Fruit fly (Drosophila melanogaster) whole organism, prepupa: ENCODE results near the gene CG45413.

ENCODE experiments used
- CG10631 ChIP-seq: fragments of 200-800 bp; sonication (Bioruptor generic); optimal IDR thresholded peaks from 2 replicates; lab custom pipeline; 2016; ENCODE audit warnings: missing biosample characterization, missing genetic modification characterization
- CG10669 ChIP-seq: fragments of 200-800 bp; sonication (Bioruptor generic); optimal IDR thresholded peaks from 3 replicates; lab custom pipeline; 2018; ENCODE audit warnings: missing biosample characterization, mild to moderate bottlenecking, missing genetic modification characterization, moderate library complexity
- CG11294 ChIP-seq: fragments of 200-800 bp; sonication (Bioruptor generic); IDR thresholded peaks from 2 replicates; pipeline ENCODE4 v1.3.6; 2022; ENCODE audit warnings: missing biosample characterization, missing genetic modification characterization
- CG11762 ChIP-seq: fragments of 200-800 bp; sonication (Bioruptor generic); optimal IDR thresholded peaks from 3 replicates; lab custom pipeline; 2016; ENCODE audit warnings: missing biosample characterization, missing genetic modification characterization; ENCODE audit not compliant: insufficient read depth
- CG11902 ChIP-seq: fragments of 200-800 bp; sonication (Bioruptor generic); optimal IDR thresholded peaks from 3 replicates; lab custom pipeline; 2016; ENCODE audit warnings: missing biosample characterization, missing genetic modification characterization
- CG15336 ChIP-seq: fragments of 200-800 bp; sonication (Bioruptor generic); IDR thresholded peaks from 2 replicates; pipeline ENCODE4 v1.3.6; 2022; ENCODE audit warnings: missing biosample characterization, missing genetic modification characterization
- CG1621 ChIP-seq: fragments of 200-800 bp; sonication (Bioruptor generic); optimal IDR thresholded peaks from 3 replicates; lab custom pipeline; 2018; ENCODE audit warnings: missing biosample characterization, mild to moderate bottlenecking, missing genetic modification characterization
- CG16779 ChIP-seq: fragments of 200-800 bp; sonication (Bioruptor generic); optimal IDR thresholded peaks from 3 replicates; lab custom pipeline; 2017; ENCODE audit warnings: missing biosample characterization, mild to moderate bottlenecking, missing genetic modification characterization
- CG32006 ChIP-seq: fragments of 200-800 bp; sonication (Bioruptor generic); optimal IDR thresholded peaks from 3 replicates; lab custom pipeline; 2017; ENCODE audit warnings: missing biosample characterization, mild to moderate bottlenecking, missing genetic modification characterization
- CG34406 ChIP-seq: fragments of 200-800 bp; sonication (Bioruptor generic); optimal IDR thresholded peaks from 3 replicates; lab custom pipeline; 2016; ENCODE audit warnings: missing biosample characterization, missing genetic modification characterization
- CG6163 ChIP-seq: fragments of 200-800 bp; sonication (Bioruptor generic); IDR thresholded peaks from 3 replicates; pipeline ENCODE4 v1.3.6; 2022; ENCODE audit warnings: missing biosample characterization, missing genetic modification characterization
- CG6276 ChIP-seq: fragments of 200-800 bp; sonication (Bioruptor generic); optimal IDR thresholded peaks from 2 replicates; lab custom pipeline; 2017; ENCODE audit warnings: missing biosample characterization, mild to moderate bottlenecking, missing genetic modification characterization
- CG6808 ChIP-seq: fragments of 200-800 bp; sonication (Bioruptor generic); optimal IDR thresholded peaks from 3 replicates; lab custom pipeline; 2017; ENCODE audit warnings: missing biosample characterization, missing genetic modification characterization, mild to moderate bottlenecking, moderate library complexity, missing genetic modification reagents
- CG6854 ChIP-seq: fragments of 200-800 bp; sonication (Bioruptor generic); optimal IDR thresholded peaks from 2 replicates; lab custom pipeline; 2017; ENCODE audit warnings: missing biosample characterization, mild to moderate bottlenecking, missing genetic modification characterization
- CG7368 ChIP-seq: fragments of 200-800 bp; sonication (Bioruptor generic); optimal IDR thresholded peaks from 3 replicates; lab custom pipeline; 2016; ENCODE audit warnings: missing biosample characterization, missing genetic modification characterization
- CG8119 ChIP-seq: fragments of 200-800 bp; sonication (Bioruptor generic); IDR thresholded peaks from 3 replicates; pipeline ENCODE4 v1.3.6; 2022; ENCODE audit warnings: missing biosample characterization, missing genetic modification characterization
- CG8319 ChIP-seq: fragments of 200-800 bp; sonication (Bioruptor generic); optimal IDR thresholded peaks from 3 replicates; lab custom pipeline; 2016; ENCODE audit warnings: missing biosample characterization, missing genetic modification characterization
- CG8632 ChIP-seq: fragments of 200-800 bp; sonication (Bioruptor generic); optimal IDR thresholded peaks from 3 replicates; lab custom pipeline; 2016; ENCODE audit warnings: missing biosample characterization, missing genetic modification characterization
- CG9139 ChIP-seq: fragments of 200-800 bp; sonication (Bioruptor generic); optimal IDR thresholded peaks from 3 replicates; lab custom pipeline; 2017; ENCODE audit warnings: missing biosample characterization, mild to moderate bottlenecking, missing genetic modification characterization
- Eip75B ChIP-seq: fragments of 200-800 bp; sonication (Bioruptor generic); optimal IDR thresholded peaks from 3 replicates; lab custom pipeline; 2016; ENCODE audit warnings: missing biosample characterization, missing genetic modification characterization
- Eip78C ChIP-seq: fragments of 200-800 bp; sonication (Bioruptor generic); peaks from one replicate; lab custom pipeline; 2016; ENCODE audit warnings: missing biosample characterization, missing genetic modification characterization
- Eip93F ChIP-seq: fragments of 200-800 bp; sonication (Bioruptor generic); optimal IDR thresholded peaks from 2 replicates; lab custom pipeline; 2016; ENCODE audit warnings: missing biosample characterization, mild to moderate bottlenecking, missing genetic modification characterization
- Ets21C ChIP-seq: fragments of 200-800 bp; sonication (Bioruptor generic); optimal IDR thresholded peaks from 3 replicates; lab custom pipeline; 2016; ENCODE audit warnings: missing biosample characterization, missing genetic modification characterization
- Ets96B ChIP-seq: fragments of 200-800 bp; optimal IDR thresholded peaks from 2 replicates; lab custom pipeline; 2019; ENCODE audit warnings: missing biosample characterization, mild to moderate bottlenecking, missing genetic modification characterization, moderate library complexity
- Hr38 ChIP-seq: sonication (Bioruptor generic); optimal IDR thresholded peaks from 2 replicates; lab custom pipeline; 2016; ENCODE audit warnings: missing biosample characterization, missing genetic modification characterization
- Hr39 ChIP-seq: fragments of 200-800 bp; sonication (Bioruptor generic); optimal IDR thresholded peaks from 2 replicates; lab custom pipeline; 2016; ENCODE audit warnings: missing biosample characterization, missing genetic modification characterization
- Hr4 ChIP-seq: fragments of 200-800 bp; sonication (Bioruptor generic); optimal IDR thresholded peaks from 3 replicates; lab custom pipeline; 2016; ENCODE audit warnings: missing biosample characterization, missing genetic modification characterization
- Met ChIP-seq: fragments of 200-800 bp; sonication (Bioruptor generic); optimal IDR thresholded peaks from 3 replicates; lab custom pipeline; 2016; ENCODE audit warnings: missing biosample characterization, missing genetic modification characterization
- Smox ChIP-seq: fragments of 200-800 bp; sonication (Bioruptor generic); optimal IDR thresholded peaks from 3 replicates; lab custom pipeline; 2016; ENCODE audit warnings: missing biosample characterization, missing genetic modification characterization
- Sox102F ChIP-seq: fragments of 200-800 bp; sonication (Bioruptor generic); optimal IDR thresholded peaks from 2 replicates; lab custom pipeline; 2016; ENCODE audit warnings: missing biosample characterization, mild to moderate bottlenecking, missing genetic modification characterization
- Sox14 ChIP-seq: fragments of 200-800 bp; sonication (Bioruptor generic); optimal IDR thresholded peaks from 3 replicates; lab custom pipeline; 2016; ENCODE audit warnings: missing biosample characterization, missing genetic modification characterization
- Sox15 ChIP-seq: fragments of 200-800 bp; sonication (Bioruptor generic); optimal IDR thresholded peaks from 3 replicates; lab custom pipeline; 2016; ENCODE audit warnings: missing biosample characterization, missing genetic modification characterization
- acj6 ChIP-seq: fragments of 200-800 bp; sonication (Bioruptor generic); optimal IDR thresholded peaks from 3 replicates; lab custom pipeline; 2016; ENCODE audit warnings: missing biosample characterization, missing genetic modification characterization
- cyc ChIP-seq: fragments of 200-800 bp; sonication (Bioruptor generic); optimal IDR thresholded peaks from 3 replicates; lab custom pipeline; 2016; ENCODE audit warnings: missing biosample characterization, missing genetic modification characterization
- dac ChIP-seq: fragments of 200-800 bp; sonication (Bioruptor generic); optimal IDR thresholded peaks from 2 replicates; lab custom pipeline; 2017; ENCODE audit warnings: missing biosample characterization, mild to moderate bottlenecking, missing genetic modification characterization
- dsx ChIP-seq: fragments of 200-800 bp; optimal IDR thresholded peaks from 3 replicates; lab custom pipeline; 2019; ENCODE audit warnings: missing biosample characterization, mild to moderate bottlenecking, missing genetic modification characterization, moderate library complexity; ENCODE audit not compliant: poor library complexity, severe bottlenecking
- eg ChIP-seq: fragments of 200-800 bp; sonication (Bioruptor generic); IDR thresholded peaks from 3 replicates; pipeline ENCODE4 v1.3.6; 2022; ENCODE audit warnings: missing biosample characterization, missing genetic modification characterization
- esn ChIP-seq: fragments of 200-800 bp; sonication (Bioruptor generic); optimal IDR thresholded peaks from 2 replicates; lab custom pipeline; 2016; ENCODE audit warnings: missing biosample characterization, mild to moderate bottlenecking, missing genetic modification characterization, moderate library complexity
- fd59A ChIP-seq: fragments of 200-800 bp; sonication (Bioruptor generic); optimal IDR thresholded peaks from 2 replicates; lab custom pipeline; 2017; ENCODE audit warnings: missing biosample characterization, mild to moderate bottlenecking, missing genetic modification characterization, missing genetic modification reagents
- fd85E ChIP-seq: fragments of 200-800 bp; sonication (Bioruptor generic); optimal IDR thresholded peaks from 3 replicates; lab custom pipeline; 2016; ENCODE audit warnings: missing biosample characterization, missing genetic modification characterization
- net ChIP-seq: fragments of 200-800 bp; sonication (Bioruptor generic); optimal IDR thresholded peaks from 3 replicates; lab custom pipeline; 2016; ENCODE audit warnings: missing biosample characterization, missing genetic modification characterization
- pdm3 ChIP-seq: fragments of 200-800 bp; sonication (Bioruptor generic); optimal IDR thresholded peaks from 3 replicates; lab custom pipeline; 2016; ENCODE audit warnings: missing biosample characterization, missing genetic modification characterization
- spab ChIP-seq: fragments of 200-800 bp; sonication (Bioruptor generic); optimal IDR thresholded peaks from 2 replicates; lab custom pipeline; 2017; ENCODE audit warnings: missing biosample characterization, mild to moderate bottlenecking, missing genetic modification characterization, missing genetic modification reagents
- svp ChIP-seq: fragments of 200-800 bp; sonication (Bioruptor generic); peaks from one replicate; lab custom pipeline; 2016; ENCODE audit warnings: missing biosample characterization, missing genetic modification characterization
- topi ChIP-seq: fragments of 200-800 bp; sonication (Bioruptor generic); optimal IDR thresholded peaks from 3 replicates; lab custom pipeline; 2016; ENCODE audit warnings: missing biosample characterization, missing genetic modification characterization
- vri ChIP-seq: fragments of 200-800 bp; sonication (Bioruptor generic); optimal IDR thresholded peaks from 3 replicates; lab custom pipeline; 2016; ENCODE audit warnings: missing biosample characterization, mild to moderate bottlenecking, missing genetic modification characterization

CG45413 gene

dm6 chr3L:6964488-6965152 lies 32.9 kb upstream of the CG45413 start, which contains the start of gene sgl (continued):
- TF ChIP-seq CG6276 (peak; percentile 74), Sox102F (GFP tag; lab: Kevin White, UChicago) (no peak), CG11762 (no peak), CG10631 (GFP tag; lab: Kevin White, UChicago) (no peak), CG34406 (peak; percentile 31), Met (peak; percentile 8), CG7368 (GFP tag; lab: Kevin White, UChicago) (no peak), esn (GFP tag; lab: Kevin White, UChicago) (peak; percentile 51), cyc (GFP tag; lab: Kevin White, UChicago) (no peak), Sox14 (peak; percentile 36), Smox (GFP tag; lab: Kevin White, UChicago) (no peak), topi (GFP tag; lab: Kevin White, UChicago) (peak; percentile 52), vri (GFP tag; lab: Kevin White, UChicago) (peak; percentile 62), CG10669 (GFP tag; lab: Kevin White, UChicago) (peak; percentile 27), CG11902 (no peak), Hr4 (GFP tag; lab: Kevin White, UChicago) (no peak), CG16779 (tag; lab: Kevin White, UChicago) (peak; percentile 72), acj6 (GFP tag; lab: Kevin White, UChicago) (no peak), CG8632 (GFP tag; lab: Kevin White, UChicago) (no peak), Ets21C (GFP tag; lab: Kevin White, UChicago) (no peak)

DNA sequence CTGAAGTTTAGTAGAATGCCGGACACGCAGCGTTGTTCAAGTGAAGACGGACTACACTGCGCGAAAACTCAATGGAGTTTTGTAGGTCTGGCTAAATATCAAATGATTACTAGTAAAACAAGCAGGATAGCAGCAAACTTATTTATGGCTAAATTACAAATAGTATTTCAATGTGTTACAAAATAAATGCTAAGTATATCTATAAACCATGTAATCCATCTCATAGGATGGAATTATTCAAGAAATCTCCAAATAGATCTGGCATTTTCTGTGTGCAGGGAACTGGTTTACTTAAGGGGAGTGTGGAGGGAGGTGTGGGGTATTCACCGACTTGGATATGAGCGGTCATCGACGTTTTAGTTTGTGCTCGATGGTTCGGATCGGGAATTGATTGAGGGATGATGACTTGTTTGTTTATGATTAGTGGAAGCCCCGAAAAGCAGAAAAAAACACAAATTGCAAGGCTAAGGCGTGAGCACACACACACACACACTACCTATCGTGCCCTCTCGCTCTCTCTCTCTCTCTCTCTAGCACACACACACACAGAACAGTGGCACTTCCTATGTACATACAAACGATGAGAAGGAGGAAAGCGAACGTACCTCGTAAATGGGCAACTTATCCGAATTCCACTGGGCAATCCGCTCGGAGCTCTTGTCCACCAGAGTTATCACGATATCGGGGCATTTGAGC lies 32.2 kb upstream of the CG45413 start:
- TF ChIP-seq CG11762 (peak; percentile 63), Eip78C (peak; percentile 97), CG8319 (GFP tag; lab: Kevin White, UChicago) (peak; percentile 35), CG34406 (peak; percentile 68), Sox15 (GFP tag; lab: Kevin White, UChicago) (peak; percentile 59), CG9139 (GFP tag; lab: Kevin White, UChicago) (peak; percentile 22), CG8632 (GFP tag; lab: Kevin White, UChicago) (peak; percentile 78), net (GFP tag; lab: Kevin White, UChicago) (peak; percentile 83), CG6854 (GFP tag; lab: Kevin White, UChicago) (no peak), CG32006 (peak; percentile 87), Eip75B (GFP tag; lab: Kevin White, UChicago) (peak; percentile 73), acj6 (GFP tag; lab: Kevin White, UChicago) (peak; percentile 84), CG15336 (GFP tag; lab: Robert Waterston, UW) (peak; percentile 83), pdm3 (GFP tag; lab: Kevin White, UChicago) (peak; percentile 84), CG6808 (GFP tag; lab: Kevin White, UChicago) (peak; percentile 82), CG1621 (peak; percentile 77), dac (peak; percentile 66), CG7368 (GFP tag; lab: Kevin White, UChicago) (peak; percentile 57), CG8119 (GFP tag; lab: Robert Waterston, UW) (peak; percentile 79; the same call in 2 of the 3 replicates), dsx (GFP tag; lab: Kevin White, UChicago) (peak; percentile 80), svp (GFP tag; lab: Kevin White, UChicago) (no peak), fd85E (no peak), Eip93F (no peak), eg (peak; percentile 59), CG6163 (GFP tag; lab: Robert Waterston, UW) (peak; percentile 69), CG10669 (GFP tag; lab: Kevin White, UChicago) (peak; percentile 86), Ets96B (peak; percentile 86), Hr38 (no peak), Sox102F (GFP tag; lab: Kevin White, UChicago) (peak; percentile 73), CG11902 (no peak), CG6276 (peak; percentile 81), fd59A (GFP tag; lab: Kevin White, UChicago) (peak; percentile 82), spab (GFP tag; lab: Kevin White, UChicago) (peak; percentile 79), Ets21C (GFP tag; lab: Kevin White, UChicago) (peak; percentile 26), cyc (GFP tag; lab: Kevin White, UChicago) (peak; percentile 24), CG11294 (peak; percentile 35), Hr39 (GFP tag; lab: Kevin White, UChicago) (peak; percentile 62), Hr4 (GFP tag; lab: Kevin White, UChicago) (peak; percentile 84)
